Worm (Caenorhabditis elegans): ENCODE results near the gene ZK688.5.

ZK688.5 gene

ce11 chrIII:7854494-7855184, 36.8 kb downstream of the ZK688.5 start, which contains the start of gene rpl-35 (continued):
- TF ChIP-seq ztf-18 (tag; optimal IDR thresholded peaks at IDR 0.05) (peak; percentile 92), bed-2 (GFP tag; IDR thresholded peaks at IDR 0.05) (peak; percentile 97), tbp1 (GFP tag; optimal IDR thresholded peaks at IDR 0.05) (peak; percentile 83), F55B11.4 (tag; optimal IDR thresholded peaks at IDR 0.05; ENCODE audit: borderline replicate concordance, insufficient read depth) (no peak), fkh-3 (tag; optimal IDR thresholded peaks at IDR 0.05) (peak; percentile 73), ama-1 (optimal IDR thresholded peaks at IDR 0.05) (peak; percentile 10), ama-1 (GFP tag; optimal IDR thresholded peaks at IDR 0.05) (peak; percentile 62 to 79), let-607 (tag; optimal IDR thresholded peaks at IDR 0.05) (peak; percentile 94 to 97), T07F8.4 (tag; optimal IDR thresholded peaks at IDR 0.05) (peak; percentile 91), egrh-3 (GFP tag; IDR thresholded peaks at IDR 0.05) (peak; percentile 85), mel-28 (tag; optimal IDR thresholded peaks at IDR 0.05; ENCODE audit: borderline replicate concordance) (peak; percentile 86), T26A5.8 (tag; optimal IDR thresholded peaks at IDR 0.05) (peak; percentile 85), ceh-100 (GFP tag; IDR thresholded peaks at IDR 0.05) (peak; percentile 96), madf-8 (GFP tag; conservative IDR thresholded peaks at IDR 0.05) (peak; percentile 94), F52B5.7 (tag; optimal IDR thresholded peaks at IDR 0.05) (peak; percentile 99), ceh-79 (tag; optimal IDR thresholded peaks at IDR 0.05) (peak; percentile 78), B0035.1 (tag; optimal IDR thresholded peaks at IDR 0.05) (peak; percentile 95), Y56A3A.18 (GFP tag; IDR thresholded peaks at IDR 0.05) (peak; percentile 99; the same call in 1 of the 2 replicates), lsy-27 (tag; optimal IDR thresholded peaks at IDR 0.05; ENCODE audit: borderline replicate concordance, insufficient read depth) (peak; percentile 86), pbrm-1 (GFP tag; IDR thresholded peaks at IDR 0.05) (peak; percentile 100), ekl-4 (GFP tag; IDR thresholded peaks at IDR 0.05) (peak; percentile 99), nfyb-1 (GFP tag; IDR thresholded peaks at IDR 0.05) (peak; percentile 99), nfya-2 (GFP tag; IDR thresholded peaks at IDR 0.05) (peak; percentile 96), nhr-90 (tag; optimal IDR thresholded peaks at IDR 0.05) (peak; percentile 93), atf-7 (tag; optimal IDR thresholded peaks at IDR 0.05) (peak; percentile 98), bed-1 (GFP tag; IDR thresholded peaks at IDR 0.05) (peak; percentile 91; the same call in 1 of the 2 replicates), hlh-12 (tag; optimal IDR thresholded peaks at IDR 0.05) (no peak), unc-62 (GFP tag; optimal IDR thresholded peaks at IDR 0.05) (peak; percentile 41), F10E7.11 (tag; optimal IDR thresholded peaks at IDR 0.05) (peak; percentile 89), somi-1 (GFP tag; optimal IDR thresholded peaks at IDR 0.05) (peak; percentile 99), unc-130 (GFP tag; optimal IDR thresholded peaks at IDR 0.05) (peak; percentile 98), nhr-80 (tag; optimal IDR thresholded peaks at IDR 0.05) (peak; percentile 98), B0019.2 (GFP tag; conservative IDR thresholded peaks at IDR 0.05) (peak; percentile 99), lin-54 (GFP tag; optimal IDR thresholded peaks at IDR 0.05) (peak; percentile 100), zfh-2 (GFP tag; conservative IDR thresholded peaks at IDR 0.05) (no peak; the same call in 1 of the 2 replicates), attf-5 (GFP tag; optimal IDR thresholded peaks at IDR 0.05) (peak; percentile 100), let-526 (GFP tag; IDR thresholded peaks at IDR 0.05) (peak; percentile 99), sptf-2 (GFP tag; optimal IDR thresholded peaks at IDR 0.05) (peak; percentile 95), him-1 (tag; optimal IDR thresholded peaks at IDR 0.05) (peak; percentile 99), nhr-179 (tag; optimal IDR thresholded peaks at IDR 0.05) (no peak), lin-35 (GFP tag; optimal IDR thresholded peaks at IDR 0.05) (peak; percentile 97 to 100 (median 99)), ceh-40 (GFP tag; IDR thresholded peaks at IDR 0.05) (peak; percentile 93; the same call in 1 of the 2 replicates), pha-4 (tag; optimal IDR thresholded peaks at IDR 0.05) (peak; percentile 96), Y79H2A.3 (GFP tag; conservative IDR thresholded peaks at IDR 0.05) (peak; percentile 97), Y67H2A.10 (GFP tag; conservative IDR thresholded peaks at IDR 0.05) (peak; percentile 97), cebp-2 (GFP tag; IDR thresholded peaks at IDR 0.05) (peak; percentile 96), mxl-1 (tag; optimal IDR thresholded peaks at IDR 0.05) (peak; percentile 55), aptf-3 (GFP tag; IDR thresholded peaks at IDR 0.05) (peak; percentile 96; the same call in 1 of the 2 replicates)

Measured in whole organism, young adult.